Worm (Caenorhabditis elegans) whole organism, midembryonic: Measurements from ENCODE around the gene srz-16.

Source experiments
- T22C8.4 ChIP-seq: fragments of 200-800 bp; sonication (Bioruptor generic); IDR thresholded peaks from 2 replicates; pipeline ENCODE4 v1.3.6; 2022; ENCODE audit warnings: missing genetic modification characterization, missing compliant biosample characterization
- cog-1 ChIP-seq: sonication (generic microtip); optimal IDR thresholded peaks from 2 replicates; lab custom pipeline; 2016; ENCODE audit warnings: missing genetic modification characterization, missing compliant biosample characterization
- flt-1 ChIP-seq: fragments of 200-800 bp; sonication (Bioruptor generic); IDR thresholded peaks from 2 replicates; pipeline ENCODE4 v1.3.6; 2022; ENCODE audit warnings: missing genetic modification characterization, missing compliant biosample characterization
- klf-2 ChIP-seq: fragments of 200-800 bp; sonication (Bioruptor generic); conservative IDR thresholded peaks from 2 replicates; pipeline ENCODE4 v1.3.6; 2022; ENCODE audit warnings: missing genetic modification reagents, missing genetic modification characterization, missing compliant biosample characterization
- med-1 ChIP-seq: sonication (generic microtip); optimal IDR thresholded peaks from 2 replicates; lab custom pipeline; 2017; ENCODE audit warnings: missing genetic modification characterization, mild to moderate bottlenecking, missing compliant biosample characterization, antibody characterized with exemption, missing genetic modification reagents; ENCODE audit not compliant: insufficient read depth
- ref-1 ChIP-seq: fragments of 200-800 bp; sonication (Bioruptor generic); conservative IDR thresholded peaks from 2 replicates; pipeline ENCODE4 v1.3.6; 2022; ENCODE audit warnings: missing genetic modification reagents, missing genetic modification characterization, missing compliant biosample characterization
- tab-1 ChIP-seq: fragments of 200-800 bp; sonication (Bioruptor generic); IDR thresholded peaks from 2 replicates; pipeline ENCODE4 v1.3.6; 2022; ENCODE audit warnings: missing genetic modification characterization, missing compliant biosample characterization
- ztf-23 ChIP-seq: fragments of 200-800 bp; sonication (Bioruptor generic); IDR thresholded peaks from 2 replicates; pipeline ENCODE4 v1.3.6; 2022; ENCODE audit warnings: missing genetic modification reagents, missing genetic modification characterization, missing compliant biosample characterization
- ztf-29 ChIP-seq: fragments of 200-800 bp; sonication (Bioruptor generic); IDR thresholded peaks from 2 replicates; pipeline ENCODE4 v1.3.6; 2022; ENCODE audit warnings: missing genetic modification reagents, missing genetic modification characterization, missing compliant biosample characterization

Gene srz-16

DNA sequence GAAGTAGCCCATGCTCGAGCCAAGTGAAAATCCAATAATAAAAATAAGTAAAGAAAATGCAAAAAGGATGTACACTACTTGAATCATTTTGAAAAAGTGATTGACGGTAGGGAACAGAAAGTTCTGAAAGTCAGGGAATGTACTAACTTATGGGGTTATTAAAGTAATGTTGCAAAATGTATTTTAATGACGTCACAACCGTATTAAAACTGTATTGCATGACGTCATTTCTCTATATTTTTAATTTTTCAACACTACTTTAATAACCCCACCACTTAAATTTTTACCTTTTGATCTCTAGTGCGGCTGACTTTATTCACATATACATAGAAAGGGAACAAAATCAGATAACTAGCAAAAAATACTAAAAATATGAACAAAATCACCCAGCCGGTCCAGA is 4.2 kb downstream of the srz-16 start:
- TF ChIP-seq cog-1 (tag; lab: Kevin White, UChicago): no peak
- TF ChIP-seq flt-1: no peak
- TF ChIP-seq ref-1: no peak
- TF ChIP-seq tab-1 (GFP tag; lab: Robert Waterston, UW): no peak
- TF ChIP-seq T22C8.4 (GFP tag; lab: Robert Waterston, UW): no peak
- no peak for TF ChIP-seq med-1 (GFP tag; lab: Kevin White, UChicago)
- no peak for TF ChIP-seq ztf-23
- no peak for TF ChIP-seq klf-2
- TF ChIP-seq ztf-29 (GFP tag; lab: Robert Waterston, UW): no peak

DNA sequence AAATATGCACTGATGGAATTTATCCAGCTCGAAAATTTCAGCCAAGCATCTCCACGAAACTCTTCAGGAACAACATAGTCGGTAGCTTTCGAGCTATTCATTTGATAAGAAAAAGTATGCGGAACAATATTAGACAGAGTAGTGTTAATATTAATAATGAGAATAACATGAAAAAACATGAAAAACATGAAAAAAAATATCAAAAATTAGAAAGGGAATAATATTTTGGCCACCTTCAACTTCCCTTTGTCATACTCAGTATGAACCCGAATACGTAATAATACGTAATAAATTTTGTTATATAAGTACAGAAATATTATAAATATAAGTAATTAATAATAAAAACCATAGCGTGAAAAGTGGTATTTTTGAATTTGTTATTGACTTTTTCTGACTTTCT is 14.5 kb downstream of the srz-16 start, which contains the start of gene srw-39:
TSS of gene srw-39 (minus strand) at position 101 of the 400 bp plus-strand sequence.
- TF ChIP-seq tab-1 (GFP tag; lab: Robert Waterston, UW) (no peak), ztf-23 (no peak), T22C8.4 (GFP tag; lab: Robert Waterston, UW) (no peak), cog-1 (tag; lab: Kevin White, UChicago) (no peak)

DNA sequence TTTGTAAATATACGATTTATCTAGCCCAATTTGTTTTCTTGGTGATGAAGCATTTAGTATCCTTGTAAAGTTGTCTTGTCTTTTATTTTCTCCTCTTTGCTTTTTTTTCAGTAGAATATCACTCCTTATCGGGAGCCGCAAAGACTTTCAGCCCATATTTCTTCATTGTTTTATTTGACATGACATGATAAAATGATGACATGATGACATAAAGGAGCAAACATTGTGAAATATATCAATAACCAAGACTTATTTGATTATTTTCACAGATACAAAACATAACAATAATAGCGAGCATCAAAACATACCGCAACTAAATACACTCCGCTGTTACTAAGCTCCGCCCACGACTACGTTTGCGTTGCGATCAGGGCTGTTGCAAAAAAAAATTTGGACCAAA is 20.7 kb downstream of the srz-16 start:
- no peak for TF ChIP-seq ztf-29 (GFP tag; lab: Robert Waterston, UW)

DNA sequence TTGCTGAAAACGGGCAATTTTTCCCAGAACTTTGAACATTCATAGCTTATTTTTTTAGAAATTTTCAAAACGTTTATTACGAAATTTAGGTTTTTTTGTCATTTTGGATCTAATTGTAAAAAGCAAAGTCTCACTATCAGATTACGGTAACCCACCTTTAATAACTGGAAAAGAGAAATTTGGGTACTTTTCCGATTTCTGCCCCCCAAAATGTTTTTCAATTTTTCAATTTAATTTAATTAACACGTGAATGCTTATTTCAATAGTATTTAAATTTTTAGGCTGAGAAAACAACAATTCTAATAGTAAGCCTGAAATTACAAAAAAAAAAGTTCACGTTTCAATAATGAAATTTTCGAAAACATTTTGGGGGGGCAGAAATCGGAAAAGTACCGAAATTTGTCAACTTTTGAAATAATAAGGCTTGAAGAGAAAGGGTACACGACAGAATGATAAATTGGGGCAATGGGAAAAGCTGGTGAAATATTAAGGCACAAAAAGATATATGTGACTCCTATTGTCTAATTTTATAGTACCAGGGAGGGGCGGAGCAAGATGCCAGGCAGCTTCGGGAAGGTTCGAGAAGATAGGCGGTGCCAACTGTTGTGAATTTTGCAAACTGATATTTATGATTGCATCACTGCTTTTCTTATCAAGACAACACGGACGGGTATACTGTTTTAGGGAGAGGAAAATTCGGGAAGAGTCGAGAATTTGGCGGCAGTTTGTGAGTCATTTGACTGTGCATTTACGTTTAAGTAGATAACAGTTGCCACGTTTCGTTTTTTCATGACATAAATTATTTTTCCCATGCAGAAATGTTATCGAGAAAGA is 22.2 kb downstream of the srz-16 start, which contains the start of gene F19B2.5:
TSS of gene F19B2.5 (minus strand) at position 107 of the 834 bp plus-strand sequence.
- TF ChIP-seq cog-1 (tag; lab: Kevin White, UChicago) (no peak), ref-1 (no peak), med-1 (GFP tag; lab: Kevin White, UChicago) (no peak), ztf-23 (no peak), ztf-29 (GFP tag; lab: Robert Waterston, UW) (no peak), klf-2 (no peak), flt-1 (no peak), tab-1 (GFP tag; lab: Robert Waterston, UW) (no peak), T22C8.4 (GFP tag; lab: Robert Waterston, UW) (no peak)

DNA sequence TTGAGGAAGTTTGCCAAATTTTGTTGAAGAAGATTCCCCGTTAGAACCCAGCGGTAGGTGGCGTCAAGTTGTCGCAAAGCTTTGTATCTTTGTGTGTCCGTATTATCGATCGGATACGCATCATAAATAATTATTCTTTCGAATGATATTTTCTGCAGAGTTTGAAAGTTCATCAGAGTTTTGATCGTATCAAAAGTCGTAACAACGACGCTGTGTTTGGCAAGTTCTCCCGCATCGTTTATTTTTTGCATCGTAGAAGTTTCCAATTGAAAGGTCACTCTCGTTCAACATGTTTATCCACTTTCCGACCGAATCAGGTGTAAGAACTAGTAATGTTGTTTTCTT is 23.4 kb downstream of the srz-16 start:
- TF ChIP-seq cog-1 (tag; lab: Kevin White, UChicago): no peak
- no peak for TF ChIP-seq med-1 (GFP tag; lab: Kevin White, UChicago)
- no peak for TF ChIP-seq T22C8.4 (GFP tag; lab: Robert Waterston, UW)
- TF ChIP-seq ztf-29 (GFP tag; lab: Robert Waterston, UW): no peak
- TF ChIP-seq ztf-23: no peak
- no peak for TF ChIP-seq ref-1
- TF ChIP-seq klf-2: no peak
- no peak for TF ChIP-seq flt-1
- no peak for TF ChIP-seq tab-1 (GFP tag; lab: Robert Waterston, UW)

DNA sequence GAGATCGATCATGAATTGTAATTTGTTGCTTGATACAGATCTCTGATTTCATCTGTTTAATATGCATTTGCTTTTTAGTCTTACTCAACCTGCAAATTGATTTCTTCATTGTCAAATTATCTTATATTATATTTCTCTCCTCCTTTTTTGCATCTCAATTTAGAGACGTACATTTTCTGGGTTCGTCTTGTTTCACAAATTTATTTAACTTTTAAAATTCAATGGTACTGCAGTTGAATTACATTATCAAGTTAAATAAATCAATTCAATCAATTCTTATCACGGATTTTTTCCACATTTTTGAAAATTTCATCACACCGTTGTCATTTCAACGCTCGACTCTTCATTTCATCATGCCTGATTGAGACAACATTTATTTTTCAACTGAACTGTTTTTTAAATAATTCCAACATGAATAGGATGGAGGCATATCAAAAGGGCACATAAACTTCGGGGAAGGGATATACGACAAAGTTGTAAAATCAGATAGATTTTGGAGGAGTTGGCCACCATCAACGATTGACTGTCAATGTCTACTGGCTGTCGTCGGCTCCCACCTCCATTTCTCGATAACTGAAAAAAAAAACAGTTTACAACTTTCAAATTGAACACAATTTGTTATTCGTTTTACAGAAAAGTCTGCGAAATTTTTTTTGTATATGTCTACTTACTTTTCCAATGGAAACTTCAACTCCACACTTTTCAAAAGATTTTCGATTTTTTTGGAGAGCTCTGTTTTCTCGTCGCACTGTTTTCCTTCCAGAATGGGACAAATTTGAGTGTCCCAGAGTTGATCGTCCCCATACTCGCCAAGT is 24.0 kb downstream of the srz-16 start:
- no peak for TF ChIP-seq ref-1
- no peak for TF ChIP-seq klf-2
- no peak for TF ChIP-seq T22C8.4 (GFP tag; lab: Robert Waterston, UW)
- no peak for TF ChIP-seq ztf-29 (GFP tag; lab: Robert Waterston, UW)
- TF ChIP-seq med-1 (GFP tag; lab: Kevin White, UChicago): no peak
- no peak for TF ChIP-seq cog-1 (tag; lab: Kevin White, UChicago)
- TF ChIP-seq flt-1: no peak
- no peak for TF ChIP-seq ztf-23

DNA sequence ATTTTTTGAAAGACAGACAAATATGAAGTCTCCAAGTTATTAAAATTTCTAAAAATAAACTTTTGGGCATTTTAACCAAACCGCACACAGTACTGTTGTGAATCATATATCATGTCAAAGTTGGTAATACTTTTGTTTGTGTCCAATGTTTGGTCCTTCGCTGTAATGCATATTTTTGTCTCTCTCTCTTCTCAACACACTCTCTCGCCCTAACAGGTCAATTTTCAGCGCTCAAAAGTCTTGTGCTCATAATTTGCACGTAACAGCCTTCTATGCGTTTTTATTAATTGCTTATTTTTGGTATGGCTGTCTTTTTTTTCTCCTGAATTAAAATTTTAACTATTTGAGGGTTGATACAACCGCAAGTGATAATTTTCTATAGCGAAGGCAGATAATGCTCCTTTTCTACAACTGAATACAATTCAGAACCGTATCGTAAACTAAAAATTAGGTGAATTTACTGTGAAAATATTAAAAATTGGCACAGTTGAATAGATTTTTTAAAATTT is 24.6 kb downstream of the srz-16 start:
- TF ChIP-seq ztf-29 (GFP tag; lab: Robert Waterston, UW) (no peak), tab-1 (GFP tag; lab: Robert Waterston, UW) (no peak), cog-1 (tag; lab: Kevin White, UChicago) (no peak), ref-1 (no peak), ztf-23 (no peak), klf-2 (no peak), flt-1 (no peak), med-1 (GFP tag; lab: Kevin White, UChicago) (no peak), T22C8.4 (GFP tag; lab: Robert Waterston, UW) (no peak)

DNA sequence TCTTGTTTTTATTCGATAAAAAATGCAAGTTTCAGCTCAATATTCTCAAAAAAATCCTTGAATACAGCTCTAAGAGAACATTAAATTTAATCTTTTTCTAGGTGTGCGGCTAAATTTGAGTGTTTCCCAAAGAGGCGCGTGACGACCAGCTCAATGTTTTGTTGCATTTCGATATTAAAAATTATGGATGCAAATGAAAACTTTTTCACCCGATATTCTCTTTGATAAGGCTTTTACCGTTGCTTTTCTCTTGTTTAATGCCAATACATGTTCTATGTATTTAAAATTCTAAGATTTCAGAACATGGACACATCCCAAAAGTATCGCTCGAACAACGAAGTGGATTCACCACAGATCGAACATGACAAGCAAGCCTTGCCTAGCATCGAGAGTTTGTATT is 28.3 kb downstream of the srz-16 start, which contains the start of gene F19B2.6:
TSS of gene F19B2.6 (plus strand) at position 301 of the 400 bp plus-strand sequence.
- TF ChIP-seq klf-2 (no peak), ref-1 (no peak), cog-1 (tag; lab: Kevin White, UChicago) (no peak), ztf-23 (no peak), tab-1 (GFP tag; lab: Robert Waterston, UW) (no peak), flt-1 (no peak), med-1 (GFP tag; lab: Kevin White, UChicago) (no peak), ztf-29 (GFP tag; lab: Robert Waterston, UW) (no peak), T22C8.4 (GFP tag; lab: Robert Waterston, UW) (no peak)

DNA sequence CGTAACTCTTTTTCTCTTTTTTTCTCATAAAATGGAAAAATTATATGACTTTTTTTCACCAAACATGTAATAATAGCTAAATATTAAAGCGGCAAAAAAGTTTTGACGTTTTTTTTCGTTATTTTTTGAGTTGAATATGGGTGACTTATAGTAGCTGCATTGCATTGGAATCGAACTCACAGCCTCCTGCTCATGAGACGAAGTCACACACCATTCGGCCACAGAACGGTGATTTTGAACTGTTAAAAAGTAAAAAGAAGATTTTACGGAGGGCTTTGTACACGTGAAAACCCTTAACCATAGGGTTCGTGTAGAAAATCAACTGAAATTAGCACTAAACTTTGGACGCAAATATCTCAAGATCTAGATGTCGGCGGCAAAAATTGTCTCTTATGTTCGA is 34.6 kb downstream of the srz-16 start:
- no peak for TF ChIP-seq cog-1 (tag; lab: Kevin White, UChicago)
- TF ChIP-seq med-1 (GFP tag; lab: Kevin White, UChicago): no peak
- no peak for TF ChIP-seq tab-1 (GFP tag; lab: Robert Waterston, UW)
- no peak for TF ChIP-seq ztf-29 (GFP tag; lab: Robert Waterston, UW)
- TF ChIP-seq klf-2: no peak
- TF ChIP-seq ref-1: no peak
- TF ChIP-seq ztf-23: no peak
